Fruit fly (Drosophila melanogaster) whole organism, adult: ENCODE results near the gene CG11504.

Experiments used
- CG11617 ChIP-seq: fragments of 200-800 bp; sonication (Bioruptor generic); optimal IDR thresholded peaks from 2 replicates; lab custom pipeline; 2017; ENCODE audit warnings: mild to moderate bottlenecking, missing biosample characterization, missing genetic modification reagents, missing genetic modification characterization
- CG12768 ChIP-seq: fragments of 200-800 bp; sonication (Bioruptor generic); optimal IDR thresholded peaks from 2 replicates; lab custom pipeline; 2017; ENCODE audit warnings: missing biosample characterization, missing genetic modification characterization, mild to moderate bottlenecking, moderate library complexity, missing genetic modification reagents
- CG14711 ChIP-seq: fragments of 200-800 bp; sonication (Bioruptor generic); optimal IDR thresholded peaks from 2 replicates; lab custom pipeline; 2018; ENCODE audit warnings: missing biosample characterization, mild to moderate bottlenecking, missing genetic modification characterization, moderate library complexity
- CG1620 ChIP-seq: fragments of 200-800 bp; sonication (Bioruptor generic); optimal IDR thresholded peaks from 2 replicates; lab custom pipeline; 2016; ENCODE audit warnings: missing biosample characterization, missing genetic modification characterization
- CG33017 ChIP-seq: fragments of 200-800 bp; sonication (Bioruptor generic); optimal IDR thresholded peaks from 2 replicates; lab custom pipeline; 2018; ENCODE audit warnings: missing biosample characterization, mild to moderate bottlenecking, missing genetic modification characterization, moderate library complexity
- CG5204 ChIP-seq: fragments of 200-800 bp; sonication (Bioruptor generic); optimal IDR thresholded peaks from 2 replicates; lab custom pipeline; 2016; ENCODE audit warnings: missing biosample characterization, missing genetic modification characterization
- CG7045 ChIP-seq: fragments of 200-800 bp; sonication (Bioruptor generic); optimal IDR thresholded peaks from 2 replicates; lab custom pipeline; 2017; ENCODE audit warnings: missing biosample characterization, mild to moderate bottlenecking, missing genetic modification characterization
- CG7101 ChIP-seq: fragments of 200-800 bp; sonication (Bioruptor generic); optimal IDR thresholded peaks from 2 replicates; lab custom pipeline; 2018; ENCODE audit warnings: missing biosample characterization, mild to moderate bottlenecking, missing genetic modification characterization, moderate library complexity
- Clk ChIP-seq: fragments of 200-800 bp; sonication (Bioruptor generic); optimal IDR thresholded peaks from 2 replicates; lab custom pipeline; 2017; ENCODE audit warnings: missing biosample characterization, missing genetic modification characterization
- Crg-1 ChIP-seq: fragments of 200-800 bp; sonication (Bioruptor generic); optimal IDR thresholded peaks from 2 replicates; lab custom pipeline; 2016; ENCODE audit warnings: missing biosample characterization, missing genetic modification characterization
- Hr96 ChIP-seq: fragments of 200-800 bp; sonication (Bioruptor generic); optimal IDR thresholded peaks from 2 replicates; lab custom pipeline; 2016; ENCODE audit warnings: missing biosample characterization, missing genetic modification characterization
- Mnt ChIP-seq: fragments of 200-800 bp; sonication (Bioruptor generic); optimal IDR thresholded peaks from 2 replicates; lab custom pipeline; 2016; ENCODE audit warnings: missing biosample characterization, mild to moderate bottlenecking, missing genetic modification characterization
- bab1 ChIP-seq: fragments of 200-800 bp; sonication (Bioruptor generic); optimal IDR thresholded peaks from 3 replicates; lab custom pipeline; 2019; ENCODE audit warnings: missing biosample characterization, mild to moderate bottlenecking, missing genetic modification characterization, moderate library complexity
- cic ChIP-seq: fragments of 200-800 bp; sonication (Bioruptor generic); optimal IDR thresholded peaks from 2 replicates; lab custom pipeline; 2017; ENCODE audit warnings: missing biosample characterization, mild to moderate bottlenecking, missing genetic modification characterization, moderate library complexity
- cnc ChIP-seq, 2 experiments: fragments of >200 bp; optimal IDR thresholded peaks; 2 replicates each; lab custom pipeline; 2017
- kay ChIP-seq: fragments of 200-800 bp; sonication (Bioruptor generic); peaks from one replicate; lab custom pipeline; 2016; ENCODE audit warnings: missing biosample characterization, missing genetic modification characterization, borderline replicate concordance
- ovo ChIP-seq: fragments of 200-800 bp; sonication (Bioruptor generic); optimal IDR thresholded peaks from 2 replicates; lab custom pipeline; 2016; ENCODE audit warnings: missing biosample characterization, missing genetic modification characterization
- pad ChIP-seq: fragments of 200-800 bp; sonication (Bioruptor generic); optimal IDR thresholded peaks from 3 replicates; lab custom pipeline; 2017; ENCODE audit warnings: missing biosample characterization, missing genetic modification characterization, mild to moderate bottlenecking, moderate library complexity, missing genetic modification reagents
- tj ChIP-seq: fragments of 200-800 bp; sonication (Bioruptor generic); optimal IDR thresholded peaks from 3 replicates; lab custom pipeline; 2017; ENCODE audit warnings: missing biosample characterization, mild to moderate bottlenecking, missing genetic modification characterization, moderate library complexity
- toe ChIP-seq: fragments of 200-800 bp; sonication (Bioruptor generic); optimal IDR thresholded peaks from 2 replicates; lab custom pipeline; 2016; ENCODE audit warnings: missing biosample characterization, missing genetic modification characterization

CG11504 gene

dm6 chr3R:29997607-29998236 lies at the start of gene CG11504, which contains the start of gene CG15525:
TSS of gene CG11504 (plus strand) at chr3R:29997900.
TSS of gene CG15525 (minus strand) at chr3R:29997676.
- peak; percentile 29 for TF ChIP-seq CG14711
- no peak for TF ChIP-seq CG11617 (GFP tag; lab: Kevin White, UChicago)
- no peak for TF ChIP-seq kay (GFP tag; lab: Kevin White, UChicago)
- no peak for TF ChIP-seq CG7045 (GFP tag; lab: Kevin White, UChicago)
- TF ChIP-seq cnc (optimal IDR thresholded peaks at IDR 0.05; lab: Kevin White, UChicago): no peak
- peak; percentile 23 for TF ChIP-seq CG1620
- TF ChIP-seq cic (GFP tag; lab: Kevin White, UChicago): no peak
- peak; percentile 18 for TF ChIP-seq CG7101 (tag; lab: Kevin White, UChicago)
- TF ChIP-seq Mnt (GFP tag; lab: Kevin White, UChicago): peak; percentile 42
- TF ChIP-seq toe (GFP tag; lab: Kevin White, UChicago): no peak
- no peak for TF ChIP-seq CG5204
- TF ChIP-seq ovo: no peak
- no peak for TF ChIP-seq Hr96 (GFP tag; lab: Kevin White, UChicago)
- no peak for TF ChIP-seq tj (GFP tag; lab: Kevin White, UChicago)
- peak; percentile 55 for TF ChIP-seq bab1 (GFP tag; lab: Kevin White, UChicago)

dm6 chr3R:29959329-29959728 lies 38.4 kb upstream of the CG11504 start:
- no peak for TF ChIP-seq kay (GFP tag; lab: Kevin White, UChicago)
- TF ChIP-seq CG11617 (GFP tag; lab: Kevin White, UChicago): no peak
- no peak for TF ChIP-seq CG5204
- no peak for TF ChIP-seq tj (GFP tag; lab: Kevin White, UChicago)
- TF ChIP-seq pad (GFP tag; lab: Kevin White, UChicago): no peak
- no peak for TF ChIP-seq CG12768 (GFP tag; lab: Kevin White, UChicago)
- TF ChIP-seq Mnt (GFP tag; lab: Kevin White, UChicago): no peak
- no peak for TF ChIP-seq Hr96 (GFP tag; lab: Kevin White, UChicago)
- TF ChIP-seq cnc (optimal IDR thresholded peaks at IDR 0.05; lab: Kevin White, UChicago): no peak
- no peak for TF ChIP-seq cic (GFP tag; lab: Kevin White, UChicago)
- TF ChIP-seq CG1620: no peak
- TF ChIP-seq Crg-1 (GFP tag; lab: Kevin White, UChicago): no peak
- no peak for TF ChIP-seq CG7101 (tag; lab: Kevin White, UChicago)
- no peak for TF ChIP-seq CG7045 (GFP tag; lab: Kevin White, UChicago)

dm6 chr3R:29963102-29963501 lies 34.6 kb upstream of the CG11504 start:
- TF ChIP-seq CG5204 (no peak), Mnt (GFP tag; lab: Kevin White, UChicago) (no peak), CG11617 (GFP tag; lab: Kevin White, UChicago) (no peak), cic (GFP tag; lab: Kevin White, UChicago) (no peak), CG7101 (tag; lab: Kevin White, UChicago) (no peak), CG33017 (tag; lab: Kevin White, UChicago) (no peak), Crg-1 (GFP tag; lab: Kevin White, UChicago) (no peak), CG14711 (no peak), kay (GFP tag; lab: Kevin White, UChicago) (no peak), ovo (no peak)

- no peak for TF ChIP-seq ovo
Measured at dm6 chr3R:29969347-29969746, 28.4 kb upstream of the CG11504 start, which contains the start of gene TkR99D. TSS of gene TkR99D (minus strand) at chr3R:29969447.

dm6 chr3R:29978595-29978994 lies 19.1 kb upstream of the CG11504 start:
- no peak for TF ChIP-seq CG5204
- TF ChIP-seq Clk: no peak
- no peak for TF ChIP-seq Hr96 (GFP tag; lab: Kevin White, UChicago)
- TF ChIP-seq Crg-1 (GFP tag; lab: Kevin White, UChicago): no peak
- TF ChIP-seq CG14711: no peak
- no peak for TF ChIP-seq CG1620
- TF ChIP-seq CG11617 (GFP tag; lab: Kevin White, UChicago): no peak
- no peak for TF ChIP-seq tj (GFP tag; lab: Kevin White, UChicago)
- no peak for TF ChIP-seq Mnt (GFP tag; lab: Kevin White, UChicago)
- no peak for TF ChIP-seq CG7101 (tag; lab: Kevin White, UChicago)
- TF ChIP-seq ovo: no peak
- TF ChIP-seq cic (GFP tag; lab: Kevin White, UChicago): no peak
- TF ChIP-seq cnc (optimal IDR thresholded peaks at IDR 0.05; lab: Kevin White, UChicago): no peak

- TF ChIP-seq CG11617 (GFP tag; lab: Kevin White, UChicago) (no peak), ovo (no peak), tj (GFP tag; lab: Kevin White, UChicago) (no peak), CG7101 (tag; lab: Kevin White, UChicago) (no peak), CG33017 (tag; lab: Kevin White, UChicago) (no peak), Hr96 (GFP tag; lab: Kevin White, UChicago) (no peak), kay (GFP tag; lab: Kevin White, UChicago) (no peak), CG7045 (GFP tag; lab: Kevin White, UChicago) (no peak), bab1 (GFP tag; lab: Kevin White, UChicago) (no peak), pad (GFP tag; lab: Kevin White, UChicago) (no peak), CG12768 (GFP tag; lab: Kevin White, UChicago) (no peak), cnc (optimal IDR thresholded peaks at IDR 0.05; lab: Kevin White, UChicago) (no peak), CG14711 (no peak), cic (GFP tag; lab: Kevin White, UChicago) (no peak)
Measured at dm6 chr3R:29981479-29981878, 16.2 kb upstream of the CG11504 start.
